Worm (Caenorhabditis elegans): ENCODE results near the gene ZC8.6.

- TF ChIP-seq mdl-1 (tag; optimal IDR thresholded peaks at IDR 0.05): no peak
- TF ChIP-seq alr-1 (tag; optimal IDR thresholded peaks at IDR 0.05): no peak
- TF ChIP-seq nhr-237 (tag; optimal IDR thresholded peaks at IDR 0.05): no peak
Measured at ce11 chrX:4932023-4932422, 65.4 kb downstream of the ZC8.6 start.

All from whole organism, L2 larva.